Fruit fly (Drosophila melanogaster) whole organism, embryonic: ENCODE data around the gene CG6983.

ENCODE experiments used
- Aef1 ChIP-seq: fragments of 200-800 bp; sonication (Bioruptor generic); IDR thresholded peaks from 3 replicates; pipeline ENCODE4 v1.3.6; 2022; ENCODE audit warnings: missing biosample characterization, missing genetic modification characterization
- Antp ChIP-seq: fragments of 200-800 bp; sonication (Bioruptor generic); optimal IDR thresholded peaks from 3 replicates; lab custom pipeline; 2016; ENCODE audit warnings: missing biosample characterization, missing genetic modification characterization
- B-H2 ChIP-seq: fragments of 200-800 bp; sonication (Bioruptor generic); optimal IDR thresholded peaks from 2 replicates; lab custom pipeline; 2018; ENCODE audit warnings: missing biosample characterization, mild to moderate bottlenecking, missing genetic modification characterization
- Bteb2 ChIP-seq: fragments of 200-800 bp; sonication (Bioruptor generic); optimal IDR thresholded peaks from 2 replicates; lab custom pipeline; 2016; ENCODE audit warnings: missing biosample characterization, missing genetic modification characterization
- CG10366 ChIP-seq: fragments of 200-800 bp; sonication (Bioruptor generic); IDR thresholded peaks from 2 replicates; pipeline ENCODE4 v1.3.6; 2022; ENCODE audit warnings: missing biosample characterization, missing genetic modification characterization
- CG10462 ChIP-seq: fragments of 200-800 bp; sonication (Bioruptor generic); optimal IDR thresholded peaks from 2 replicates; lab custom pipeline; 2016; ENCODE audit warnings: missing biosample characterization, missing genetic modification characterization
- CG10959 ChIP-seq: fragments of 200-800 bp; sonication (Bioruptor generic); IDR thresholded peaks from 2 replicates; pipeline ENCODE4 v1.3.6; 2022; ENCODE audit warnings: missing biosample characterization, missing genetic modification characterization
- CG11723 ChIP-seq: fragments of 200-800 bp; sonication (Bioruptor generic); optimal IDR thresholded peaks from 2 replicates; lab custom pipeline; 2017; ENCODE audit warnings: missing biosample characterization, mild to moderate bottlenecking, missing genetic modification characterization
- CG12391 ChIP-seq: fragments of 200-800 bp; sonication (Bioruptor generic); optimal IDR thresholded peaks from 3 replicates; lab custom pipeline; 2018; ENCODE audit warnings: missing biosample characterization, mild to moderate bottlenecking, missing genetic modification characterization, moderate library complexity
- CG13123 ChIP-seq: fragments of 200-800 bp; sonication (Bioruptor generic); optimal IDR thresholded peaks from 2 replicates; lab custom pipeline; 2016; ENCODE audit warnings: missing biosample characterization, missing genetic modification characterization
- CG1603 ChIP-seq: fragments of 200-800 bp; sonication (Bioruptor generic); optimal IDR thresholded peaks from 2 replicates; lab custom pipeline; 2019; ENCODE audit warnings: missing biosample characterization, mild to moderate bottlenecking, missing genetic modification characterization, moderate library complexity
- CG17612 ChIP-seq: fragments of 200-800 bp; sonication (Bioruptor generic); IDR thresholded peaks from 2 replicates; pipeline ENCODE4 v1.3.6; 2022; ENCODE audit warnings: missing biosample characterization, missing genetic modification characterization
- CG17802 ChIP-seq: fragments of 200-800 bp; sonication (Bioruptor generic); optimal IDR thresholded peaks from 2 replicates; lab custom pipeline; 2018; ENCODE audit warnings: missing biosample characterization, mild to moderate bottlenecking, missing genetic modification characterization, moderate library complexity
- CG32767 ChIP-seq: fragments of 200-800 bp; sonication (Bioruptor generic); IDR thresholded peaks from 2 replicates; pipeline ENCODE4 v1.3.6; 2022; ENCODE audit warnings: missing biosample characterization, missing genetic modification characterization
- CG32772 ChIP-seq: fragments of 200-800 bp; sonication (Bioruptor generic); IDR thresholded peaks from 2 replicates; pipeline ENCODE4 v1.3.6; 2022; ENCODE audit warnings: missing biosample characterization, missing genetic modification characterization
- CG33213 ChIP-seq: fragments of 200-800 bp; sonication (Bioruptor generic); optimal IDR thresholded peaks from 3 replicates; lab custom pipeline; 2016; ENCODE audit warnings: missing biosample characterization, missing genetic modification characterization
- CG3847 ChIP-seq: fragments of 200-800 bp; sonication (Bioruptor generic); IDR thresholded peaks from 2 replicates; pipeline ENCODE4 v1.3.6; 2022; ENCODE audit warnings: missing biosample characterization, missing genetic modification characterization
- CG6791 ChIP-seq: fragments of 200-800 bp; sonication (Bioruptor generic); IDR thresholded peaks from 3 replicates; pipeline ENCODE4 v1.3.6; 2022; ENCODE audit warnings: missing biosample characterization, missing genetic modification characterization; ENCODE audit not compliant: partially characterized antibody
- CG9727 ChIP-seq: fragments of 200-800 bp; sonication (Bioruptor generic); optimal IDR thresholded peaks from 3 replicates; lab custom pipeline; 2017; ENCODE audit warnings: missing biosample characterization, mild to moderate bottlenecking, missing genetic modification characterization
- Camta ChIP-seq: fragments of 200-800 bp; sonication (Bioruptor generic); optimal IDR thresholded peaks from 2 replicates; lab custom pipeline; 2016; ENCODE audit warnings: missing biosample characterization, missing genetic modification characterization
- CkIIα-i1 ChIP-seq: fragments of 200-800 bp; sonication (Bioruptor generic); IDR thresholded peaks from 2 replicates; pipeline ENCODE4 v1.3.6; 2022; ENCODE audit warnings: missing biosample characterization, missing genetic modification characterization
- D19A ChIP-seq: fragments of 200-800 bp; optimal IDR thresholded peaks from 3 replicates; lab custom pipeline; 2019; ENCODE audit warnings: missing biosample characterization, mild to moderate bottlenecking, missing genetic modification characterization, moderate library complexity
- Dip3 ChIP-seq: fragments of 200-800 bp; sonication (Bioruptor generic); optimal IDR thresholded peaks from 3 replicates; lab custom pipeline; 2016; ENCODE audit warnings: missing biosample characterization, missing genetic modification characterization
- Drgx ChIP-seq: fragments of 200-800 bp; sonication (Bioruptor generic); IDR thresholded peaks from 2 replicates; pipeline ENCODE4 v1.3.6; 2022; ENCODE audit warnings: missing biosample characterization, missing genetic modification characterization
- Elba2 ChIP-seq: fragments of 200-800 bp; sonication (Bioruptor generic); optimal IDR thresholded peaks from 3 replicates; lab custom pipeline; 2016; ENCODE audit warnings: missing biosample characterization, missing genetic modification characterization
- HLH4C ChIP-seq: fragments of 200-800 bp; sonication (Bioruptor generic); IDR thresholded peaks from 3 replicates; pipeline ENCODE4 v1.3.6; 2022; ENCODE audit warnings: missing biosample characterization, missing genetic modification characterization; ENCODE audit not compliant: partially characterized antibody
- MTF-1 ChIP-seq: fragments of 200-800 bp; sonication (Bioruptor generic); optimal IDR thresholded peaks from 2 replicates; lab custom pipeline; 2018; ENCODE audit warnings: missing biosample characterization, mild to moderate bottlenecking, missing genetic modification characterization, borderline replicate concordance
- Mad ChIP-seq: fragments of 200-800 bp; sonication (Bioruptor generic); optimal IDR thresholded peaks from 2 replicates; lab custom pipeline; 2016; ENCODE audit warnings: missing biosample characterization, missing genetic modification characterization
- Med ChIP-seq: fragments of 200-800 bp; sonication (Bioruptor generic); peaks from one replicate; lab custom pipeline; 2016; ENCODE audit warnings: missing biosample characterization, missing genetic modification characterization, mild to moderate bottlenecking, inconsistent platforms, moderate library complexity
- Mrtf ChIP-seq: fragments of 200-800 bp; sonication (Bioruptor generic); IDR thresholded peaks from 3 replicates; pipeline ENCODE4 v1.3.6; 2022; ENCODE audit warnings: missing biosample characterization, missing genetic modification characterization
- NK7.1 ChIP-seq: fragments of 200-800 bp; sonication (Bioruptor generic); optimal IDR thresholded peaks from 3 replicates; lab custom pipeline; 2016; ENCODE audit warnings: missing biosample characterization, missing genetic modification characterization
- Nf-YA ChIP-seq: fragments of 200-800 bp; sonication (Bioruptor generic); IDR thresholded peaks from 2 replicates; pipeline ENCODE4 v1.3.6; 2022; ENCODE audit warnings: missing biosample characterization, missing genetic modification characterization
- Optix ChIP-seq: fragments of 200-800 bp; sonication (Bioruptor generic); IDR thresholded peaks from 3 replicates; pipeline ENCODE4 v1.3.6; 2022; ENCODE audit warnings: missing biosample characterization, missing genetic modification characterization
- Xbp1 ChIP-seq: fragments of 200-800 bp; sonication (Bioruptor generic); optimal IDR thresholded peaks from 3 replicates; lab custom pipeline; 2016; ENCODE audit warnings: missing biosample characterization, mild to moderate bottlenecking, missing genetic modification characterization
- cato ChIP-seq: fragments of 200-800 bp; sonication (Bioruptor generic); optimal IDR thresholded peaks from 2 replicates; lab custom pipeline; 2016; ENCODE audit warnings: missing biosample characterization, missing genetic modification characterization, borderline replicate concordance
- chif ChIP-seq, 2 experiments: fragments of 200-800 bp; sonication (Bioruptor generic); optimal IDR thresholded peaks; 3 replicates each; lab custom pipeline; 2016; ENCODE audit warnings: missing biosample characterization in 2 of 2, missing genetic modification characterization in 2 of 2
- chn ChIP-seq: fragments of 200-800 bp; sonication (Bioruptor generic); optimal IDR thresholded peaks from 2 replicates; lab custom pipeline; 2016; ENCODE audit warnings: missing biosample characterization, missing genetic modification characterization
- ems ChIP-seq: fragments of 200-800 bp; sonication (Bioruptor generic); optimal IDR thresholded peaks from 3 replicates; lab custom pipeline; 2016; ENCODE audit warnings: missing biosample characterization, missing genetic modification characterization
- en ChIP-seq: fragments of 200-800 bp; sonication (Bioruptor generic); optimal IDR thresholded peaks from 2 replicates; lab custom pipeline; 2016; ENCODE audit warnings: missing biosample characterization, missing genetic modification characterization
- gcm2 ChIP-seq: fragments of 200-800 bp; sonication (Bioruptor generic); optimal IDR thresholded peaks from 2 replicates; lab custom pipeline; 2016; ENCODE audit warnings: missing biosample characterization, missing genetic modification characterization
- grn ChIP-seq: fragments of 200-800 bp; sonication (Bioruptor generic); optimal IDR thresholded peaks from 3 replicates; lab custom pipeline; 2017; ENCODE audit warnings: missing biosample characterization, missing genetic modification characterization
- klu ChIP-seq: fragments of 200-800 bp; sonication (Bioruptor generic); IDR thresholded peaks from 2 replicates; pipeline ENCODE4 v1.3.6; 2022; ENCODE audit warnings: missing biosample characterization, missing genetic modification characterization
- lilli ChIP-seq: fragments of 200-800 bp; sonication (Bioruptor generic); optimal IDR thresholded peaks from 3 replicates; lab custom pipeline; 2016; ENCODE audit warnings: missing biosample characterization, missing genetic modification characterization
- mam ChIP-seq: fragments of 200-800 bp; sonication (Bioruptor generic); optimal IDR thresholded peaks from 3 replicates; lab custom pipeline; 2016; ENCODE audit warnings: missing biosample characterization, missing genetic modification characterization
- nerfin-1 ChIP-seq: fragments of 200-800 bp; sonication (Bioruptor generic); optimal IDR thresholded peaks from 3 replicates; lab custom pipeline; 2019; ENCODE audit warnings: missing biosample characterization, mild to moderate bottlenecking, missing genetic modification characterization, moderate library complexity
- nmo ChIP-seq: fragments of 200-800 bp; sonication (Bioruptor generic); optimal IDR thresholded peaks from 2 replicates; lab custom pipeline; 2018; ENCODE audit warnings: missing biosample characterization, mild to moderate bottlenecking, missing genetic modification characterization, moderate library complexity
- org-1 ChIP-seq: fragments of 200-800 bp; sonication (Bioruptor generic); optimal IDR thresholded peaks from 2 replicates; lab custom pipeline; 2017; ENCODE audit warnings: missing biosample characterization, missing genetic modification characterization
- prd ChIP-seq, 3 experiments: fragments of >200 bp in 2 of 3; fragments of 200-800 bp in 1 of 3; sonication (Bioruptor generic) in 1 of 3; optimal IDR thresholded peaks in 2 of 3; IDR thresholded peaks in 1 of 3; 2 replicates in 2 of 3; 3 replicates in 1 of 3; pipeline versions ENCODE4 v1.3.6 to Lab custom; 2017 to 2022; ENCODE audit warnings: missing biosample characterization in 1 of 3, missing genetic modification characterization in 1 of 3
- row ChIP-seq: fragments of 200-800 bp; sonication (Bioruptor generic); IDR thresholded peaks from 3 replicates; pipeline ENCODE4 v1.3.6; 2022; ENCODE audit warnings: missing biosample characterization, missing genetic modification characterization
- unpg ChIP-seq: fragments of 200-800 bp; sonication (Bioruptor generic); optimal IDR thresholded peaks from 3 replicates; lab custom pipeline; 2018; ENCODE audit warnings: missing biosample characterization, mild to moderate bottlenecking, missing genetic modification characterization, moderate library complexity

The CG6983 gene

dm6 chr3L:8398763-8399445 is 50.3 kb downstream of the CG6983 start (continued):
- no peak for TF ChIP-seq NK7.1
- TF ChIP-seq Xbp1, result peak; percentile 53
- 0 out of 2 replicates have a peak, but pooled peaks have one; percentile 21 for TF ChIP-seq CG3847 (GFP tag; lab: Robert Waterston, UW)
- TF ChIP-seq CG17802 (tag; lab: Kevin White, UChicago), result no peak
- peak; percentile 32; the same call in 1 of the 2 replicates for TF ChIP-seq CG10366 (GFP tag; lab: Robert Waterston, UW)
- 0 out of 3 replicates have a peak, but pooled peaks have one; percentile 16 for TF ChIP-seq Aef1 (GFP tag; lab: Robert Waterston, UW)
- TF ChIP-seq lilli (GFP tag; lab: Kevin White, UChicago), result peak; percentile 35
- peak; percentile 50 for TF ChIP-seq CG32772
- no peak; the same call in 1 of the 3 replicates for TF ChIP-seq Optix (GFP tag; lab: Robert Waterston, UW)
- no peak for TF ChIP-seq cato (GFP tag; lab: Kevin White, UChicago)
- peak; percentile 66 for TF ChIP-seq CG1603
- peak; percentile 42 for TF ChIP-seq mam (GFP tag; lab: Kevin White, UChicago)
- peak; percentile 16 for TF ChIP-seq nmo (GFP tag; lab: Kevin White, UChicago)
- peak; percentile 69; the same call in 2 of the 3 replicates for TF ChIP-seq row (GFP tag; lab: Robert Waterston, UW)
- no peak for TF ChIP-seq MTF-1 (GFP tag; lab: Kevin White, UChicago)
- TF ChIP-seq Med (GFP tag; lab: Kevin White, UChicago), result peak; percentile 86
- no peak for TF ChIP-seq prd (optimal IDR thresholded peaks at IDR 0.05; lab: Kevin White, UChicago)
- TF ChIP-seq prd (GFP tag; IDR thresholded peaks at IDR 0.05; lab: Robert Waterston, UW), result peak; percentile 70; the same call in 2 of the 3 replicates
- TF ChIP-seq ems, result no peak
- TF ChIP-seq Elba2, result no peak
- peak; percentile 73 for TF ChIP-seq Drgx
- peak; percentile 50; the same call in 1 of the 3 replicates for TF ChIP-seq HLH4C (GFP tag; lab: Robert Waterston, UW)
- TF ChIP-seq Antp (GFP tag; lab: Kevin White, UChicago), result peak; percentile 34
- TF ChIP-seq Mad (GFP tag; lab: Kevin White, UChicago), result peak; percentile 30
- TF ChIP-seq CG9727 (GFP tag; lab: Kevin White, UChicago), result no peak
- TF ChIP-seq Bteb2, result no peak
- no peak for TF ChIP-seq klu (GFP tag; lab: Robert Waterston, UW)
- TF ChIP-seq Dip3 (GFP tag; lab: Kevin White, UChicago), result peak; percentile 5
- no peak for TF ChIP-seq CG13123 (GFP tag; lab: Kevin White, UChicago)
- TF ChIP-seq unpg (GFP tag; lab: Kevin White, UChicago), result no peak
- peak; percentile 40 for TF ChIP-seq chn
- no peak for TF ChIP-seq org-1
- TF ChIP-seq CG33213 (GFP tag; lab: Kevin White, UChicago), result peak; percentile 8
- TF ChIP-seq CG11723 (GFP tag; lab: Kevin White, UChicago), result no peak
- 0 out of 3 replicates have a peak, but pooled peaks have one; percentile 25 for TF ChIP-seq CG6791 (GFP tag; lab: Robert Waterston, UW)
- TF ChIP-seq Nf-YA (GFP tag; lab: Robert Waterston, UW), result no peak
- TF ChIP-seq CG32767 (GFP tag; lab: Robert Waterston, UW), result no peak
- TF ChIP-seq chif (GFP tag; optimal IDR thresholded peaks at IDR 0.05; lab: Kevin White, UChicago), result peak; percentile 14 to 43
- TF ChIP-seq CG12391 (tag; lab: Kevin White, UChicago), result peak; percentile 16
- no peak for TF ChIP-seq B-H2 (GFP tag; lab: Kevin White, UChicago)
- no peak for TF ChIP-seq D19A
- no peak for TF ChIP-seq gcm2 (GFP tag; lab: Kevin White, UChicago)
- TF ChIP-seq CkIIα-i1 (GFP tag; lab: Robert Waterston, UW), result no peak
- peak; percentile 13 for TF ChIP-seq en
- TF ChIP-seq nerfin-1 (tag; lab: Kevin White, UChicago), result no peak
- no peak for TF ChIP-seq Mrtf
- no peak for TF ChIP-seq grn (GFP tag; lab: Kevin White, UChicago)
- TF ChIP-seq CG10462 (GFP tag; lab: Kevin White, UChicago), result no peak
- 0 out of 2 replicates have a peak, but pooled peaks have one; percentile 22 for TF ChIP-seq CG10959 (GFP tag; lab: Robert Waterston, UW)
- peak; percentile 22 for TF ChIP-seq Camta
- no peak for TF ChIP-seq CG17612
